Worm (Caenorhabditis elegans): ENCODE results near the gene mbf-1.
A peak's percentile ranks its signal among the peaks of the same experiment; 100 is the strongest.

The mbf-1 gene

DNA sequence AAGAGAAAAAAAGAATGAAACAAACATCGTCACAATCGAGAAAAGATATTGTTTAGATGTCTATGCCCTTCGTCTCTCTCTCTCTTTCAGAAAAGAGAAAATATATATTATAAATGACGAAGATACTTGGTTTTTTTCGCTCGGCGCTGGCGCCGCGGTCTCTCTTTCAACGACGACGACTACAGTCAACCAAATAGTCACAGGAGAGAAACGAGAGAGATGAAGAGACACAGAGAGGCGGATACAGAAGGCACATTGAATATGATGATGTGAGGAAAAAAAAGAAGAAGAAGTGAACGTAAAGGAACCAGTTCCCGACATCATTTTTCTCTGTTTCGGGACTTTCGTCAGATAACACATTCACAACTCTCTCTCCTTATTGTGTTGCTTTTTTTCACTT is 11.3 kb upstream of the mbf-1 start (continued):
- no peak for TF ChIP-seq snpc-4 (GFP tag; optimal IDR thresholded peaks at IDR 0.05)
- no peak for TF ChIP-seq snpc-4 (tag; optimal IDR thresholded peaks at IDR 0.05)
- no peak for TF ChIP-seq madf-3 (GFP tag; IDR thresholded peaks at IDR 0.05)
- no peak for TF ChIP-seq Y79H2A.3 (GFP tag; conservative IDR thresholded peaks at IDR 0.05)
- no peak for TF ChIP-seq mxl-1 (tag; optimal IDR thresholded peaks at IDR 0.05)
- no peak for TF ChIP-seq hrde-1 (tag; optimal IDR thresholded peaks at IDR 0.05; ENCODE audit: borderline replicate concordance)
- no peak for TF ChIP-seq nhr-27 (tag; optimal IDR thresholded peaks at IDR 0.05)

DNA sequence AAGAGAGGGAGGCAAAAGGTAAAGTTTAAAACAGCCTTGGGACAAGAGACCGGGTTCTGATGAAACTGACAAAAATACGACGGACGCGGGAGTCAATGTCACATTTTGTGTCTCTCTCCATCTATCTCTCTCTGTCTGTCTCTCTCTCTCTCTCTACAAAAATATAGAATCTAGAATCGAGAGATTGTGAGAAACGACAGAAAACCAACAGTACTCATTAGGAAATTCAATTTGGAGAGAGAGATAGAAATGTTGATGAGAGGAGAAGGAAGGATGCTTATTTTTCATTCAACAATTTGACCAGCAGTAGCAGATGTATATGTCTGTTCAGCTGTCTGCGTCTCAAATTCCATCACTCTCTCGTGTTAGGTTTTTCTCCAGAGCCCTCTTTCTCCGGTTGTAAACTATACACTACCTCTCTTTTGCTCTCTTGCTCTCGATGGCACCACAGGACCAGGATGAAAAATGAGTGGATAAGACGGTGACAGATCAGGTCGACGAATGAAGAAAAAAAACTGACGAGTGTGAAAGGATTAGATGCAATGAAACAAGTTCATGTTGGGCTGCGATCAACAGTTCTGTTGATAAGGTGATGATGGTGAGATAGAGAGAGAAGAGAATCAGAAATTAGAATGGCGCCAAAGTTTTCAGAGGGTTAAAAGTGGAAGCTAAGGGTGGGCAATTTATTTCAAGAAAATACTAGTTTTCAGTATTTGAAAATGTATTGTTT is 9.6 kb upstream of the mbf-1 start:
- TF ChIP-seq madf-6 (GFP tag; IDR thresholded peaks at IDR 0.05) (no peak), pha-4 (tag; optimal IDR thresholded peaks at IDR 0.05) (no peak), ztf-26 (tag; optimal IDR thresholded peaks at IDR 0.05) (peak; percentile 44), attf-6 (GFP tag; IDR thresholded peaks at IDR 0.05) (no peak), attf-5 (GFP tag; optimal IDR thresholded peaks at IDR 0.05) (peak; percentile 30), cebp-1 (GFP tag; IDR thresholded peaks at IDR 0.05) (no peak), cebp-1 (tag; optimal IDR thresholded peaks at IDR 0.05) (peak; percentile 44), ceh-79 (tag; optimal IDR thresholded peaks at IDR 0.05) (no peak), ZK185.1 (tag; optimal IDR thresholded peaks at IDR 0.05; ENCODE audit: poor library complexity, severe bottlenecking) (no peak), B0035.1 (tag; optimal IDR thresholded peaks at IDR 0.05) (no peak)

DNA sequence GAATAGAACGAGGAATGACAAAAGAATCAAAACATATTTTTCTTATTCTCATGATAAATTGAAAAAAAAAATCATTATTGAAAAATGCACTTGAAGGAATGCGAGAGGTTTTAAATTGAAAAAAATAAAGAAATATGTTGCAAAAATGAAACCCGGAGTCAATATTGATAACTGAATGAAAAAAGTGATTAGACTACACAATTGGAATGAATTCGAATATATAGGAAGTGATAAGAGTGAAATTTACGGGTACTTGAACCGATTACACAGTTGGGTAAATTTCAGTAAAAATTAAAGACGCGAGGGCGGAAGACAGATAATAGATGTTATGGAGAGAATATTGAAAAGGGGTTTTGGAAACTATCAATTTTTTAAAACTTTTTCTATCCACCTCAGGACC is 8.9 kb upstream of the mbf-1 start:
- TF ChIP-seq nhr-80 (tag; optimal IDR thresholded peaks at IDR 0.05) (peak; percentile 28), mxl-1 (tag; optimal IDR thresholded peaks at IDR 0.05) (no peak)

DNA sequence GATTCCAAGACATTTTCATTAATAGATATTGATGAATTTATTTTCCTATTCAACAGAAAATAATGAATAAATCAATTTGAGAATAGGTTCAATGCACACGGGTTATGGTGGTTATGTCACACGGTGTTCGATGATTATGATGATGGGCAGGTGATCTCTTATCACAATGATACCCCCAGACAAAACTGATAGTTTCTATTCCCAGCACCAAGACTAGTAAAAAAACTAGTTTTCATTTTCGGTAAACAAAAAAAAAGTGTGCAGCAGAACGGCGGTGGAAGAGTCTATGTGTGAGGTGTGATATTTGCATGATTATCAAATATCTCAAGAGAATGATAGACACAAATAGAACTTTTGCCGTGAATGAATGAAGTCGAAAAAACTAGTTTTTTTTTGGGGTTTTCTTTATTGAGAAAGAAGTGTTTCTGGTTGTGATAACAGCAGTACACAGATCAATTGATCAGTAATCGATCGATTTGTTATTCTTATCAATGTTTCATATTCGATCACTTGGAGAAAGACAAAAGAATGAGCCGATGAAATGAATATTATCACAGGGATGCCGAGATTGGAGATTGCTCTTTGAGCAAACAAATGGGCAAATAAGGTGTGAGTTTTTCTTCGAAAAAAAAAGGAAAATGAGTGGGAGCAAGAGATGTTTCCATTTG is 7.9 kb upstream of the mbf-1 start:
- TF ChIP-seq B0336.3 (GFP tag; IDR thresholded peaks at IDR 0.05) = 0 out of 2 replicates have a peak, but pooled peaks have one; percentile 27
- TF ChIP-seq cebp-1 (GFP tag; IDR thresholded peaks at IDR 0.05) = no peak
- peak; percentile 42 for TF ChIP-seq cebp-1 (tag; optimal IDR thresholded peaks at IDR 0.05)
- no peak for TF ChIP-seq mel-28 (tag; optimal IDR thresholded peaks at IDR 0.05; ENCODE audit: borderline replicate concordance)
- no peak for TF ChIP-seq zfh-2 (GFP tag; conservative IDR thresholded peaks at IDR 0.05)
- TF ChIP-seq nhr-80 (tag; optimal IDR thresholded peaks at IDR 0.05) = peak; percentile 58

DNA sequence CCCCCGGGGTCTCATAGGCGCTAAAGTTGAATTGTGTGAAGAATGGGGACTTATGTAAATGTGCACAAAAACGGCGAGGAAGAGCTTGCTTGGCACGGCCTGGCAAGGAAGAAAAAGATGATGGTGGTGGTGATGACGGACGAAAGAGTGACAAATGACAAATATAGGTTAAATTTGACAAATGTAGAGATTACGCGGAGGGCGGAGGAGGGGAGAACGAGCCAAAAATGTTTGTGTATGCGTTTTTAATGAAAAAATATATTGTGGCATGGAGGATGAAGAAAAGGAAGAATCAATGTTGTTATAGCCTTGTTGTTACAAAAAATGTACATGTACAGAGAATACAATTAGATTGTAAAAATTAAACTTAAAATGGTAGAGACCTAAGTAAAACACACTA is 6.7 kb upstream of the mbf-1 start:
- no peak for TF ChIP-seq aptf-3 (GFP tag; IDR thresholded peaks at IDR 0.05)
- TF ChIP-seq ztf-28 (GFP tag; IDR thresholded peaks at IDR 0.05) = no peak
- no peak for TF ChIP-seq F10E7.11 (tag; optimal IDR thresholded peaks at IDR 0.05)
- no peak for TF ChIP-seq ZK185.1 (tag; optimal IDR thresholded peaks at IDR 0.05; ENCODE audit: poor library complexity, severe bottlenecking)
- TF ChIP-seq nhr-27 (tag; optimal IDR thresholded peaks at IDR 0.05) = no peak
- no peak for TF ChIP-seq let-607 (tag; optimal IDR thresholded peaks at IDR 0.05)
- TF ChIP-seq nfyb-1 (GFP tag; IDR thresholded peaks at IDR 0.05) = no peak
- TF ChIP-seq mes-4 (tag; optimal IDR thresholded peaks at IDR 0.05) = no peak
- no peak for TF ChIP-seq lir-1 (GFP tag; conservative IDR thresholded peaks at IDR 0.05)
- TF ChIP-seq Y67H2A.10 (GFP tag; conservative IDR thresholded peaks at IDR 0.05) = no peak
- TF ChIP-seq K11D2.4 (GFP tag; IDR thresholded peaks at IDR 0.05) = no peak
- TF ChIP-seq fkh-3 (tag; optimal IDR thresholded peaks at IDR 0.05) = no peak
- no peak for TF ChIP-seq lag-1 (GFP tag; IDR thresholded peaks at IDR 0.05)
- no peak for TF ChIP-seq snpc-3.4 (tag; optimal IDR thresholded peaks at IDR 0.05)
- TF ChIP-seq Y53F4B.3 (GFP tag; IDR thresholded peaks at IDR 0.05) = no peak
- TF ChIP-seq nhr-120 (GFP tag; IDR thresholded peaks at IDR 0.05) = no peak
